Fruit fly (Drosophila melanogaster): ENCODE measurements around the gene IFT57.
A peak's percentile ranks its signal among the peaks of the same experiment; 100 is the strongest.

dm6 chr2L:3483672-3484071, 46.9 kb upstream of the IFT57 start:
- TF ChIP-seq Ets98B (GFP tag; IDR thresholded peaks at IDR 0.05) (peak; percentile 35; the same call in 1 of the 2 replicates), CG4496 (GFP tag; IDR thresholded peaks at IDR 0.05) (no peak), CG8301 (tag; optimal IDR thresholded peaks at IDR 0.05) (no peak), EcR (GFP tag; optimal IDR thresholded peaks at IDR 0.05) (no peak), CG32121 (GFP tag; IDR thresholded peaks at IDR 0.05) (peak; percentile 44; the same call in 1 of the 2 replicates), Pif1B (GFP tag; optimal IDR thresholded peaks at IDR 0.05) (no peak)
